Fruit fly (Drosophila melanogaster) whole organism, embryonic: ENCODE measurements around the gene CG10132.

Experiments
- Abd-B ChIP-seq: fragments of 200-800 bp; sonication (Bioruptor generic); optimal IDR thresholded peaks from 2 replicates; lab custom pipeline; 2018; ENCODE audit warnings: missing biosample characterization, mild to moderate bottlenecking, missing genetic modification characterization, moderate library complexity
- BEAF-32 ChIP-seq: fragments of 200-800 bp; sonication (Bioruptor generic); optimal IDR thresholded peaks from 3 replicates; lab custom pipeline; 2017; ENCODE audit warnings: missing biosample characterization, missing genetic modification characterization, mild to moderate bottlenecking, moderate library complexity, missing genetic modification reagents
- CG10267 ChIP-seq: fragments of 200-800 bp; sonication (Bioruptor generic); optimal IDR thresholded peaks from 2 replicates; lab custom pipeline; 2018; ENCODE audit warnings: missing biosample characterization, mild to moderate bottlenecking, missing genetic modification characterization, moderate library complexity
- CG10543 ChIP-seq: fragments of 200-800 bp; sonication (Bioruptor generic); optimal IDR thresholded peaks from 3 replicates; lab custom pipeline; 2017; ENCODE audit warnings: missing biosample characterization, mild to moderate bottlenecking, missing genetic modification characterization, moderate library complexity
- CG10654 ChIP-seq: fragments of 200-800 bp; sonication (Bioruptor generic); optimal IDR thresholded peaks from 2 replicates; lab custom pipeline; 2016; ENCODE audit warnings: missing biosample characterization, missing genetic modification characterization
- CG11695 ChIP-seq: fragments of 200-800 bp; sonication (Bioruptor generic); IDR thresholded peaks from 3 replicates; pipeline ENCODE4 v1.3.6; 2022; ENCODE audit warnings: missing biosample characterization, missing genetic modification characterization
- CG12391 ChIP-seq: fragments of 200-800 bp; sonication (Bioruptor generic); optimal IDR thresholded peaks from 3 replicates; lab custom pipeline; 2018; ENCODE audit warnings: missing biosample characterization, mild to moderate bottlenecking, missing genetic modification characterization, moderate library complexity
- CG13775 ChIP-seq: fragments of 200-800 bp; sonication (Bioruptor generic); optimal IDR thresholded peaks from 3 replicates; lab custom pipeline; 2017; ENCODE audit warnings: missing biosample characterization, mild to moderate bottlenecking, missing genetic modification characterization
- CG17385 ChIP-seq: fragments of 200-800 bp; sonication (Bioruptor generic); optimal IDR thresholded peaks from 3 replicates; lab custom pipeline; 2018; ENCODE audit warnings: missing biosample characterization, mild to moderate bottlenecking, missing genetic modification characterization
- CG1832 ChIP-seq: fragments of 200-800 bp; sonication (Bioruptor generic); optimal IDR thresholded peaks from 2 replicates; lab custom pipeline; 2017; ENCODE audit warnings: missing biosample characterization, mild to moderate bottlenecking, missing genetic modification characterization, inconsistent platforms
- CG2120 ChIP-seq: fragments of 200-800 bp; sonication (Bioruptor generic); optimal IDR thresholded peaks from 3 replicates; lab custom pipeline; 2016; ENCODE audit warnings: missing biosample characterization, missing genetic modification characterization
- CG2199 ChIP-seq: fragments of 200-800 bp; sonication (Bioruptor generic); IDR thresholded peaks from 3 replicates; pipeline ENCODE4 v1.3.6; 2022; ENCODE audit warnings: missing biosample characterization, missing genetic modification characterization
- CG2202 ChIP-seq: fragments of 200-800 bp; sonication (Bioruptor generic); optimal IDR thresholded peaks from 2 replicates; lab custom pipeline; 2018; ENCODE audit warnings: missing biosample characterization, mild to moderate bottlenecking, missing genetic modification characterization
- CG30020 ChIP-seq: fragments of 200-800 bp; optimal IDR thresholded peaks from 2 replicates; lab custom pipeline; 2019; ENCODE audit warnings: missing biosample characterization, mild to moderate bottlenecking, missing genetic modification characterization, moderate library complexity
- CG30403 ChIP-seq: fragments of 200-800 bp; sonication (Bioruptor generic); optimal IDR thresholded peaks from 3 replicates; lab custom pipeline; 2016; ENCODE audit warnings: missing biosample characterization, missing genetic modification characterization
- CG32532 ChIP-seq: fragments of 200-800 bp; sonication (Bioruptor generic); IDR thresholded peaks from 2 replicates; pipeline ENCODE4 v1.3.6; 2022; ENCODE audit warnings: missing biosample characterization, missing genetic modification characterization
- CG34376 ChIP-seq: fragments of 200-800 bp; sonication (Bioruptor generic); optimal IDR thresholded peaks from 2 replicates; lab custom pipeline; 2018; ENCODE audit warnings: missing biosample characterization, mild to moderate bottlenecking, missing genetic modification characterization
- CG6791 ChIP-seq: fragments of 200-800 bp; sonication (Bioruptor generic); IDR thresholded peaks from 3 replicates; pipeline ENCODE4 v1.3.6; 2022; ENCODE audit warnings: missing biosample characterization, missing genetic modification characterization; ENCODE audit not compliant: partially characterized antibody
- CG8388 ChIP-seq: fragments of 200-800 bp; sonication (Bioruptor generic); optimal IDR thresholded peaks from 2 replicates; lab custom pipeline; 2019; ENCODE audit warnings: missing biosample characterization, mild to moderate bottlenecking, missing genetic modification characterization, moderate library complexity
- CkIIα-i1 ChIP-seq: fragments of 200-800 bp; sonication (Bioruptor generic); IDR thresholded peaks from 2 replicates; pipeline ENCODE4 v1.3.6; 2022; ENCODE audit warnings: missing biosample characterization, missing genetic modification characterization
- D19A ChIP-seq: fragments of 200-800 bp; optimal IDR thresholded peaks from 3 replicates; lab custom pipeline; 2019; ENCODE audit warnings: missing biosample characterization, mild to moderate bottlenecking, missing genetic modification characterization, moderate library complexity
- Dbx ChIP-seq: fragments of 200-800 bp; sonication (Bioruptor generic); IDR thresholded peaks from 3 replicates; pipeline ENCODE4 v1.3.6; 2022; ENCODE audit warnings: missing biosample characterization, missing genetic modification characterization
- Dek ChIP-seq: fragments of 200-800 bp; sonication (Bioruptor generic); optimal IDR thresholded peaks from 3 replicates; lab custom pipeline; 2019; ENCODE audit warnings: missing biosample characterization, mild to moderate bottlenecking, missing genetic modification characterization, moderate library complexity
- Dip3 ChIP-seq: fragments of 200-800 bp; sonication (Bioruptor generic); optimal IDR thresholded peaks from 3 replicates; lab custom pipeline; 2016; ENCODE audit warnings: missing biosample characterization, missing genetic modification characterization
- Dref ChIP-seq: fragments of 200-800 bp; sonication (Bioruptor generic); IDR thresholded peaks from 2 replicates; pipeline ENCODE4 v1.3.6; 2022; ENCODE audit warnings: missing biosample characterization, missing genetic modification characterization
- Fer3 ChIP-seq: fragments of 200-800 bp; sonication (Bioruptor generic); optimal IDR thresholded peaks from 2 replicates; lab custom pipeline; 2018; ENCODE audit warnings: missing biosample characterization, mild to moderate bottlenecking, missing genetic modification characterization, moderate library complexity
- HmgZ ChIP-seq: fragments of 200-800 bp; sonication (Bioruptor generic); optimal IDR thresholded peaks from 2 replicates; lab custom pipeline; 2018; ENCODE audit warnings: missing biosample characterization, mild to moderate bottlenecking, missing genetic modification characterization
- Lpt ChIP-seq: fragments of >200 bp; optimal IDR thresholded peaks from 2 replicates; lab custom pipeline; 2018; ENCODE audit warnings: missing biosample characterization, missing genetic modification characterization
- MESR4 ChIP-seq: fragments of 200-800 bp; sonication (Bioruptor generic); optimal IDR thresholded peaks from 2 replicates; lab custom pipeline; 2018; ENCODE audit warnings: missing biosample characterization, mild to moderate bottlenecking, missing genetic modification characterization, moderate library complexity
- Max ChIP-seq: fragments of 200-800 bp; sonication (Bioruptor generic); optimal IDR thresholded peaks from 2 replicates; lab custom pipeline; 2016; ENCODE audit warnings: missing biosample characterization, mild to moderate bottlenecking, missing genetic modification characterization
- Meics ChIP-seq: fragments of 200-800 bp; sonication (Bioruptor generic); optimal IDR thresholded peaks from 2 replicates; lab custom pipeline; 2017; ENCODE audit warnings: missing biosample characterization, mild to moderate bottlenecking, missing genetic modification characterization
- Mes4 ChIP-seq: fragments of 200-800 bp; sonication (Bioruptor generic); optimal IDR thresholded peaks from 2 replicates; lab custom pipeline; 2016; ENCODE audit warnings: missing biosample characterization, missing genetic modification characterization
- Scr ChIP-seq: fragments of 200-800 bp; sonication (Bioruptor generic); IDR thresholded peaks from 2 replicates; pipeline ENCODE4 v1.3.6; 2022; ENCODE audit warnings: missing biosample characterization, missing genetic modification characterization; ENCODE audit not compliant: partially characterized antibody
- Usf ChIP-seq: fragments of 200-800 bp; sonication (Bioruptor generic); optimal IDR thresholded peaks from 2 replicates; lab custom pipeline; 2017; ENCODE audit warnings: missing genotype, missing biosample characterization, missing genetic modification characterization
- bbx ChIP-seq: fragments of 200-800 bp; sonication (Bioruptor generic); IDR thresholded peaks from 2 replicates; pipeline ENCODE4 v1.3.6; 2022; ENCODE audit warnings: missing biosample characterization, missing genetic modification characterization; ENCODE audit not compliant: partially characterized antibody
- bsh ChIP-seq, 2 experiments: fragments of 200-800 bp; sonication (Bioruptor generic); optimal IDR thresholded peaks; 2 replicates each; lab custom pipeline; 2017 to 2018; ENCODE audit warnings: mild to moderate bottlenecking in 2 of 2, missing biosample characterization in 2 of 2, missing genetic modification characterization in 2 of 2, moderate library complexity in 1 of 2
- hbn ChIP-seq: fragments of 200-800 bp; sonication (Bioruptor generic); IDR thresholded peaks from 2 replicates; pipeline ENCODE4 v1.3.6; 2022; ENCODE audit warnings: missing biosample characterization, missing genetic modification characterization; ENCODE audit not compliant: partially characterized antibody
- ind ChIP-seq: fragments of 200-800 bp; sonication (Bioruptor generic); optimal IDR thresholded peaks from 3 replicates; lab custom pipeline; 2016; ENCODE audit warnings: missing biosample characterization, missing genetic modification characterization
- inv ChIP-seq: fragments of 200-800 bp; sonication (Bioruptor generic); IDR thresholded peaks from 2 replicates; pipeline ENCODE4 v1.3.6; 2022; ENCODE audit warnings: missing biosample characterization, missing genetic modification characterization; ENCODE audit not compliant: partially characterized antibody
- lilli ChIP-seq: fragments of 200-800 bp; sonication (Bioruptor generic); optimal IDR thresholded peaks from 3 replicates; lab custom pipeline; 2016; ENCODE audit warnings: missing biosample characterization, missing genetic modification characterization
- mam ChIP-seq: fragments of 200-800 bp; sonication (Bioruptor generic); optimal IDR thresholded peaks from 3 replicates; lab custom pipeline; 2016; ENCODE audit warnings: missing biosample characterization, missing genetic modification characterization
- oc ChIP-seq: fragments of 200-800 bp; sonication (Bioruptor generic); optimal IDR thresholded peaks from 2 replicates; lab custom pipeline; 2018; ENCODE audit warnings: missing biosample characterization, mild to moderate bottlenecking, missing genetic modification characterization, moderate library complexity
- pan ChIP-seq, 4 experiments: fragments of >200 bp in 3 of 4; fragments of 200-800 bp in 1 of 4; sonication (Bioruptor generic) in 1 of 4; optimal IDR thresholded peaks in 3 of 4; IDR thresholded peaks in 1 of 4; 2 replicates each; pipeline versions ENCODE4 v1.3.6 to Lab custom; 2017 to 2022; ENCODE audit warnings: missing biosample characterization in 2 of 4, missing genetic modification characterization in 2 of 4, mixed read lengths in 1 of 4
- row ChIP-seq: fragments of 200-800 bp; sonication (Bioruptor generic); IDR thresholded peaks from 3 replicates; pipeline ENCODE4 v1.3.6; 2022; ENCODE audit warnings: missing biosample characterization, missing genetic modification characterization
- sens ChIP-seq: fragments of 200-800 bp; sonication (Bioruptor generic); peaks from one replicate; lab custom pipeline; 2016; ENCODE audit warnings: missing biosample characterization, missing genetic modification characterization
- sna ChIP-seq: fragments of 200-800 bp; sonication (Bioruptor generic); IDR thresholded peaks from 2 replicates; pipeline ENCODE4 v1.3.6; 2022; ENCODE audit warnings: missing biosample characterization, missing genetic modification characterization; ENCODE audit not compliant: partially characterized antibody
- trem ChIP-seq: fragments of 200-800 bp; optimal IDR thresholded peaks from 3 replicates; lab custom pipeline; 2019; ENCODE audit warnings: missing biosample characterization, mild to moderate bottlenecking, missing genetic modification characterization, moderate library complexity
- vnd ChIP-seq: fragments of 200-800 bp; sonication (Bioruptor generic); IDR thresholded peaks from 3 replicates; pipeline ENCODE4 v1.3.6; 2022; ENCODE audit warnings: missing biosample characterization, missing genetic modification characterization; ENCODE audit not compliant: partially characterized antibody

CG10132 gene

dm6 chr2L:19489997-19490461, 28.6 kb upstream of the CG10132 start, which contains the start of the genes CG10194 and CG18094 (continued):
- TF ChIP-seq lilli (GFP tag; lab: Kevin White, UChicago) (peak; percentile 68), bbx (GFP tag; lab: Robert Waterston, UW) (peak; percentile 82), Scr (GFP tag; lab: Robert Waterston, UW) (peak; percentile 47; the same call in 1 of the 2 replicates), Dbx (GFP tag; lab: Robert Waterston, UW) (0 out of 3 replicates have a peak, but pooled peaks have one; percentile 35), Abd-B (GFP tag; lab: Kevin White, UChicago) (peak; percentile 18), CG10654 (peak; percentile 16), Dref (GFP tag; lab: Robert Waterston, UW) (peak; percentile 74), CG8388 (GFP tag; lab: Kevin White, UChicago) (peak; percentile 34), CG2202 (tag; lab: Kevin White, UChicago) (peak; percentile 3), CG12391 (peak; percentile 66), CG10267 (tag; lab: Kevin White, UChicago) (peak; percentile 32), CG32532 (peak; percentile 74; the same call in 1 of the 2 replicates), CG1832 (GFP tag; lab: Kevin White, UChicago) (no peak), CkIIα-i1 (no peak), D19A (tag; lab: Kevin White, UChicago) (peak; percentile 41), MESR4 (peak; percentile 35), Mes4 (GFP tag; lab: Kevin White, UChicago) (no peak), sna (GFP tag; lab: Robert Waterston, UW) (peak; percentile 70), CG34376 (GFP tag; lab: Kevin White, UChicago) (peak; percentile 34), CG2199 (GFP tag; lab: Robert Waterston, UW) (no peak), vnd (0 out of 3 replicates have a peak, but pooled peaks have one; percentile 13), Usf (GFP tag; lab: Kevin White, UChicago) (no peak), CG11695 (GFP tag; lab: Robert Waterston, UW) (0 out of 3 replicates have a peak, but pooled peaks have one; percentile 32), mam (GFP tag; lab: Kevin White, UChicago) (peak; percentile 19), BEAF-32 (peak; percentile 66), oc (tag; lab: Kevin White, UChicago) (peak; percentile 13), CG10543 (GFP tag; lab: Kevin White, UChicago) (no peak), CG30020 (tag; lab: Kevin White, UChicago) (no peak), hbn (GFP tag; lab: Robert Waterston, UW) (peak; percentile 52; the same call in 1 of the 2 replicates), CG30403 (GFP tag; lab: Kevin White, UChicago) (peak; percentile 53), inv (GFP tag; lab: Robert Waterston, UW) (peak; percentile 34), pan (optimal IDR thresholded peaks at IDR 0.05; lab: Kevin White, UChicago) (no peak), pan (GFP tag; optimal IDR thresholded peaks at IDR 0.05 in 1 of 2, IDR thresholded peaks at IDR 0.05 in 1 of 2) (peak in 1 of 2 experiments; percentile 17), trem (tag; lab: Kevin White, UChicago) (peak; percentile 17), Max (GFP tag; lab: Kevin White, UChicago) (peak; percentile 17), CG2120 (GFP tag; lab: Kevin White, UChicago) (peak; percentile 65), Lpt (GFP tag; lab: Kevin White, UChicago) (no peak), Fer3 (tag; lab: Kevin White, UChicago) (peak; percentile 47), Meics (GFP tag; lab: Kevin White, UChicago) (no peak), Dek (tag; lab: Kevin White, UChicago) (peak; percentile 25), ind (GFP tag; lab: Kevin White, UChicago) (peak; percentile 55), Dip3 (peak; percentile 10), CG13775 (peak; percentile 47), sens (GFP tag; lab: Kevin White, UChicago) (peak; percentile 27), HmgZ (tag; lab: Kevin White, UChicago) (peak; percentile 43), CG17385 (peak; percentile 40), CG6791 (GFP tag; lab: Robert Waterston, UW) (peak; percentile 64; the same call in 2 of the 3 replicates), row (GFP tag; lab: Robert Waterston, UW) (peak; percentile 92), bsh (GFP tag; optimal IDR thresholded peaks at IDR 0.05; lab: Kevin White, UChicago) (peak in 1 of 2 experiments; percentile 43)
